Worm (Caenorhabditis elegans) whole organism, L1 larva: ENCODE results near the gene wrt-3.

Experiments
- C16A3.4 ChIP-seq: fragments of 150-350 bp; optimal IDR thresholded peaks from 2 replicates; lab custom pipeline; 2014; ENCODE audit warnings: missing biosample characterization, missing genetic modification characterization
- Y116A8C.19 ChIP-seq: sonication (generic microtip); optimal IDR thresholded peaks from 2 replicates; lab custom pipeline; 2016; ENCODE audit warnings: missing compliant biosample characterization, missing genetic modification characterization, borderline replicate concordance
- aha-1 ChIP-seq: fragments of 150-350 bp; optimal IDR thresholded peaks from 2 replicates; lab custom pipeline; 2014; ENCODE audit warnings: missing biosample characterization, missing genetic modification characterization
- alr-1 ChIP-seq: fragments of 200-800 bp; sonication (Bioruptor generic); optimal IDR thresholded peaks from 2 replicates; lab custom pipeline; 2018; ENCODE audit warnings: borderline replicate concordance, mild to moderate bottlenecking, missing genetic modification characterization, missing compliant biosample characterization
- aly-2 ChIP-seq: fragments of 150-350 bp; optimal IDR thresholded peaks from 2 replicates; lab custom pipeline; 2014; ENCODE audit warnings: missing biosample characterization, missing genetic modification characterization
- blmp-1 ChIP-seq: fragments of 150-350 bp; optimal IDR thresholded peaks from 2 replicates; lab custom pipeline; 2014; ENCODE audit warnings: missing biosample characterization, missing genetic modification characterization
- ceh-63 ChIP-seq: fragments of 200-800 bp; sonication (Bioruptor generic); optimal IDR thresholded peaks from 2 replicates; lab custom pipeline; 2018; ENCODE audit warnings: mild to moderate bottlenecking, missing genetic modification characterization, missing compliant biosample characterization
- ceh-82 ChIP-seq, 3 experiments: fragments of 150-350 bp in 1 of 3; sonication (generic microtip) in 2 of 3; optimal IDR thresholded peaks; 2 replicates each; lab custom pipeline; 2014 to 2017; ENCODE audit warnings: missing biosample characterization in 3 of 3, missing genetic modification characterization in 3 of 3
- ces-1 ChIP-seq: fragments of 150-350 bp; optimal IDR thresholded peaks from 2 replicates; lab custom pipeline; 2014; ENCODE audit warnings: missing biosample characterization, missing genetic modification reagents, missing genetic modification characterization
- dpl-1 ChIP-seq, 3 experiments: fragments of 150-350 bp in 2 of 3; sonication (generic microtip) in 1 of 3; optimal IDR thresholded peaks; 2 replicates each; lab custom pipeline; 2014 to 2017; ENCODE audit warnings: missing biosample characterization in 3 of 3, missing genetic modification characterization in 3 of 3, missing genetic modification reagents in 3 of 3
- dsc-1 ChIP-seq: sonication (generic microtip); optimal IDR thresholded peaks from 2 replicates; lab custom pipeline; 2016; ENCODE audit warnings: mild to moderate bottlenecking, missing genetic modification characterization, missing compliant biosample characterization
- egl-13 ChIP-seq: sonication (generic microtip); optimal IDR thresholded peaks from 2 replicates; lab custom pipeline; 2016; ENCODE audit warnings: missing genotype, missing genetic modification reagents, missing genetic modification characterization, missing compliant biosample characterization
- egl-27 ChIP-seq, 2 experiments: fragments of 150-350 bp in 1 of 2; sonication (generic microtip); optimal IDR thresholded peaks; 3 replicates each; lab custom pipeline; 2017 to 2018; ENCODE audit warnings: missing biosample characterization in 2 of 2, missing genetic modification characterization in 2 of 2, missing genetic modification reagents in 2 of 2
- elt-2 ChIP-seq: sonication (generic microtip); optimal IDR thresholded peaks from 2 replicates; lab custom pipeline; 2016; ENCODE audit warnings: missing genetic modification characterization, mild to moderate bottlenecking, inconsistent platforms, missing compliant biosample characterization, missing genetic modification reagents
- elt-3 ChIP-seq, 6 experiments: fragments of 150-350 bp in 1 of 6; sonication (generic microtip); optimal IDR thresholded peaks; 2 replicates each; lab custom pipeline; 2017 to 2018; ENCODE audit warnings: missing biosample characterization in 6 of 6, missing genetic modification characterization in 6 of 6, inconsistent platforms in 1 of 6
- fkh-10 ChIP-seq: sonication (generic microtip); optimal IDR thresholded peaks from 2 replicates; lab custom pipeline; 2017; ENCODE audit warnings: missing biosample characterization, missing genetic modification reagents, missing genetic modification characterization
- fkh-4 ChIP-seq: sonication (generic microtip); optimal IDR thresholded peaks from 2 replicates; lab custom pipeline; 2016; ENCODE audit warnings: missing compliant biosample characterization, missing genetic modification characterization, borderline replicate concordance
- fkh-8 ChIP-seq: sonication (generic microtip); optimal IDR thresholded peaks from 2 replicates; lab custom pipeline; 2016; ENCODE audit warnings: mild to moderate bottlenecking, missing genetic modification characterization, missing compliant biosample characterization
- hlh-17 ChIP-seq: fragments of 200-800 bp; sonication (Bioruptor generic); optimal IDR thresholded peaks from 2 replicates; lab custom pipeline; 2018; ENCODE audit warnings: missing genetic modification characterization, mild to moderate bottlenecking, missing compliant biosample characterization, moderate library complexity, borderline replicate concordance
- hpl-2 ChIP-seq: fragments of 150-350 bp; optimal IDR thresholded peaks from 2 replicates; lab custom pipeline; 2014; ENCODE audit warnings: missing biosample characterization, missing genetic modification reagents, missing genetic modification characterization
- irx-1 ChIP-seq: sonication (generic microtip); optimal IDR thresholded peaks from 2 replicates; lab custom pipeline; 2016; ENCODE audit warnings: missing genetic modification characterization, missing compliant biosample characterization
- lin-13 ChIP-seq: fragments of 150-350 bp; optimal IDR thresholded peaks from 2 replicates; lab custom pipeline; 2014; ENCODE audit warnings: missing biosample characterization, missing genetic modification reagents, missing genetic modification characterization
- lin-35 ChIP-seq, 2 experiments: fragments of 150-350 bp; optimal IDR thresholded peaks; 2 replicates each; lab custom pipeline; 2014; ENCODE audit warnings: missing biosample characterization in 2 of 2, missing genetic modification characterization in 2 of 2, missing genetic modification reagents in 2 of 2
- mab-9 ChIP-seq: fragments of 200-800 bp; sonication (Bioruptor generic); IDR thresholded peaks from 2 replicates; pipeline ENCODE4 v1.3.6; 2022; ENCODE audit warnings: missing genetic modification reagents, missing genetic modification characterization, missing compliant biosample characterization
- mef-2 ChIP-seq: fragments of 150-350 bp; optimal IDR thresholded peaks from 2 replicates; lab custom pipeline; 2014; ENCODE audit warnings: missing biosample characterization, missing genetic modification characterization
- mep-1 ChIP-seq: fragments of 150-350 bp; optimal IDR thresholded peaks from 2 replicates; lab custom pipeline; 2014; ENCODE audit warnings: missing biosample characterization, missing genetic modification characterization
- nhr-11 ChIP-seq: fragments of 150-350 bp; optimal IDR thresholded peaks from 2 replicates; lab custom pipeline; 2014; ENCODE audit warnings: missing biosample characterization, missing genetic modification characterization
- nhr-20 ChIP-seq: sonication (generic microtip); optimal IDR thresholded peaks from 2 replicates; lab custom pipeline; 2016; ENCODE audit warnings: mild to moderate bottlenecking, missing genetic modification characterization, missing compliant biosample characterization
- nhr-237 ChIP-seq: fragments of 150-350 bp; optimal IDR thresholded peaks from 2 replicates; lab custom pipeline; 2014; ENCODE audit warnings: missing biosample characterization, missing genetic modification characterization
- nhr-47 ChIP-seq: sonication (generic microtip); optimal IDR thresholded peaks from 2 replicates; lab custom pipeline; 2016; ENCODE audit warnings: mild to moderate bottlenecking, missing genetic modification characterization, moderate library complexity, missing compliant biosample characterization
- nhr-77 ChIP-seq: fragments of 150-350 bp; optimal IDR thresholded peaks from 2 replicates; lab custom pipeline; 2014; ENCODE audit warnings: missing biosample characterization, missing genetic modification characterization
- nhr-84 ChIP-seq: sonication (generic microtip); optimal IDR thresholded peaks from 2 replicates; lab custom pipeline; 2017; ENCODE audit warnings: missing biosample characterization, missing genetic modification characterization
- nhr-85 ChIP-seq: sonication (generic microtip); peaks from one replicate; lab custom pipeline; 2016; ENCODE audit warnings: missing genetic modification characterization, inconsistent platforms, missing compliant biosample characterization
- nhr-90 ChIP-seq: sonication (generic microtip); optimal IDR thresholded peaks from 2 replicates; lab custom pipeline; 2016; ENCODE audit warnings: mild to moderate bottlenecking, missing genetic modification characterization, missing compliant biosample characterization; ENCODE audit not compliant: poor library complexity
- pag-3 ChIP-seq: sonication (generic microtip); optimal IDR thresholded peaks from 2 replicates; lab custom pipeline; 2017; ENCODE audit warnings: missing genetic modification characterization, mild to moderate bottlenecking, missing compliant biosample characterization, antibody characterized with exemption, borderline replicate concordance; ENCODE audit not compliant: insufficient read depth
- pax-3 ChIP-seq: fragments of 200-800 bp; sonication (Bioruptor generic); optimal IDR thresholded peaks from 2 replicates; lab custom pipeline; 2018; ENCODE audit warnings: mild to moderate bottlenecking, missing genetic modification characterization, moderate library complexity, missing compliant biosample characterization
- pqm-1 ChIP-seq: sonication (generic microtip); optimal IDR thresholded peaks from 3 replicates; lab custom pipeline; 2017; ENCODE audit warnings: missing biosample characterization, missing genetic modification characterization
- skn-1 ChIP-seq: fragments of 150-350 bp; optimal IDR thresholded peaks from 2 replicates; lab custom pipeline; 2014; ENCODE audit warnings: missing biosample characterization, missing genetic modification characterization
- sox-4 ChIP-seq: sonication (generic microtip); optimal IDR thresholded peaks from 2 replicates; lab custom pipeline; 2016; ENCODE audit warnings: missing genetic modification characterization, missing compliant biosample characterization
- sptf-1 ChIP-seq: fragments of 150-350 bp; optimal IDR thresholded peaks from 2 replicates; lab custom pipeline; 2014; ENCODE audit warnings: missing biosample characterization, missing genetic modification characterization
- sup-37 ChIP-seq: fragments of 200-800 bp; sonication (Bioruptor generic); optimal IDR thresholded peaks from 2 replicates; lab custom pipeline; 2018; ENCODE audit warnings: mild to moderate bottlenecking, missing genetic modification characterization, missing compliant biosample characterization
- tbx-2 ChIP-seq: sonication (generic microtip); optimal IDR thresholded peaks from 2 replicates; lab custom pipeline; 2016; ENCODE audit warnings: missing genetic modification characterization, missing compliant biosample characterization
- tlp-1 ChIP-seq: fragments of 150-350 bp; optimal IDR thresholded peaks from 2 replicates; lab custom pipeline; 2014; ENCODE audit warnings: missing biosample characterization, missing genetic modification characterization
- unc-130 ChIP-seq: fragments of 150-350 bp; optimal IDR thresholded peaks from 2 replicates; lab custom pipeline; 2017; ENCODE audit warnings: missing biosample characterization, missing genetic modification characterization, inconsistent platforms
- unc-30 ChIP-seq: sonication (generic microtip); optimal IDR thresholded peaks from 2 replicates; lab custom pipeline; 2017; ENCODE audit warnings: missing biosample characterization, missing genetic modification characterization
- unc-62 ChIP-seq: fragments of 150-350 bp; optimal IDR thresholded peaks from 2 replicates; lab custom pipeline; 2014; ENCODE audit warnings: missing biosample characterization, missing genetic modification reagents, missing genetic modification characterization
- unc-86 ChIP-seq: sonication (generic microtip); optimal IDR thresholded peaks from 2 replicates; lab custom pipeline; 2016; ENCODE audit warnings: missing genetic modification characterization, missing compliant biosample characterization
- unc-98 ChIP-seq: fragments of 200-800 bp; sonication (Bioruptor generic); IDR thresholded peaks from 2 replicates; pipeline ENCODE4 v1.3.6; 2022; ENCODE audit warnings: missing genetic modification characterization, missing compliant biosample characterization
- vab-15 ChIP-seq: sonication (generic microtip); optimal IDR thresholded peaks from 2 replicates; lab custom pipeline; 2017; ENCODE audit warnings: missing genotype, mild to moderate bottlenecking, missing genetic modification characterization, missing compliant biosample characterization
- xbp-1 ChIP-seq: sonication (generic microtip); optimal IDR thresholded peaks from 2 replicates; lab custom pipeline; 2016; ENCODE audit warnings: missing genetic modification characterization, missing compliant biosample characterization
- zag-1 ChIP-seq: fragments of 150-350 bp; optimal IDR thresholded peaks from 2 replicates; lab custom pipeline; 2014; ENCODE audit warnings: missing biosample characterization, missing genetic modification characterization
- zip-4 ChIP-seq: fragments of 200-800 bp; sonication (Bioruptor generic); optimal IDR thresholded peaks from 2 replicates; lab custom pipeline; 2018; ENCODE audit warnings: mild to moderate bottlenecking, missing genetic modification characterization, moderate library complexity, missing compliant biosample characterization
- ztf-11 ChIP-seq, 2 experiments: sonication (generic microtip); optimal IDR thresholded peaks; 2 replicates each; lab custom pipeline; 2016 to 2017; ENCODE audit warnings: missing genetic modification characterization in 2 of 2, missing biosample characterization in 1 of 2, missing compliant biosample characterization in 1 of 2

The wrt-3 gene

ce11 chrIV:9440880-9441336, 36.3 kb downstream of the wrt-3 start, which contains the start of gene idh-1 (continued):
- peak; percentile 33 for TF ChIP-seq blmp-1 (tag; lab: Kevin White, UChicago)
- TF ChIP-seq unc-86 (tag; lab: Kevin White, UChicago), result no peak
- TF ChIP-seq ces-1 (GFP tag; lab: Kevin White, UChicago), result no peak
- no peak for TF ChIP-seq ztf-11 (tag; optimal IDR thresholded peaks at IDR 0.05; lab: Kevin White, UChicago)
- TF ChIP-seq nhr-85 (tag; lab: Kevin White, UChicago), result peak; percentile 81
- TF ChIP-seq dsc-1 (tag; lab: Kevin White, UChicago), result peak; percentile 4
- TF ChIP-seq fkh-10 (GFP tag; lab: Kevin White, UChicago), result no peak
- peak in 2 of 3 experiments; percentile 10 to 14 for TF ChIP-seq ceh-82 (tag; optimal IDR thresholded peaks at IDR 0.05; lab: Kevin White, UChicago)
- TF ChIP-seq mep-1 (tag; lab: Kevin White, UChicago), result peak; percentile 74
- peak; percentile 61 to 88 for TF ChIP-seq lin-35 (GFP tag; optimal IDR thresholded peaks at IDR 0.05; lab: Kevin White, UChicago)
- TF ChIP-seq elt-2 (tag; lab: Kevin White, UChicago), result no peak
- TF ChIP-seq dpl-1 (GFP tag; optimal IDR thresholded peaks at IDR 0.05; lab: Kevin White, UChicago), result peak; percentile 72 to 85 (median 74)
- TF ChIP-seq nhr-90 (tag; lab: Kevin White, UChicago), result peak; percentile 23
- TF ChIP-seq mef-2 (tag; lab: Kevin White, UChicago), result no peak
- TF ChIP-seq pqm-1 (tag; lab: Kevin White, UChicago), result no peak
- TF ChIP-seq elt-3 (tag; optimal IDR thresholded peaks at IDR 0.05; lab: Kevin White, UChicago), result peak in 2 of 6 experiments; percentile 20 to 66
- TF ChIP-seq vab-15, result no peak
- no peak for TF ChIP-seq fkh-4 (tag; lab: Kevin White, UChicago)
- no peak for TF ChIP-seq sox-4 (tag; lab: Kevin White, UChicago)
- no peak for TF ChIP-seq nhr-77 (tag; lab: Kevin White, UChicago)
- TF ChIP-seq Y116A8C.19, result no peak
- no peak for TF ChIP-seq hlh-17 (GFP tag; lab: Kevin White, UChicago)
- TF ChIP-seq egl-27 (tag; optimal IDR thresholded peaks at IDR 0.05; lab: Kevin White, UChicago), result no peak
- TF ChIP-seq fkh-8 (tag; lab: Kevin White, UChicago), result no peak
- TF ChIP-seq unc-98, result no peak
- TF ChIP-seq unc-62, result no peak
- TF ChIP-seq tbx-2, result peak; percentile 16
- no peak for TF ChIP-seq pag-3 (tag; lab: Kevin White, UChicago)
- TF ChIP-seq nhr-11 (tag; lab: Kevin White, UChicago), result no peak
- TF ChIP-seq nhr-84 (tag; lab: Kevin White, UChicago), result no peak
- TF ChIP-seq zag-1, result no peak
- TF ChIP-seq alr-1, result no peak
- TF ChIP-seq zip-4, result no peak
- TF ChIP-seq unc-130 (tag; lab: Kevin White, UChicago), result no peak
- TF ChIP-seq hpl-2, result no peak
- TF ChIP-seq nhr-47 (tag; lab: Kevin White, UChicago), result peak; percentile 33
- TF ChIP-seq nhr-20 (tag; lab: Kevin White, UChicago), result peak; percentile 69
- TF ChIP-seq nhr-237, result peak; percentile 25
- no peak for TF ChIP-seq pax-3
- TF ChIP-seq sup-37, result no peak
- TF ChIP-seq mab-9, result 0 out of 2 replicates have a peak, but pooled peaks have one; percentile 18
- no peak for TF ChIP-seq ceh-63 (GFP tag; lab: Kevin White, UChicago)
- no peak for TF ChIP-seq C16A3.4
- no peak for TF ChIP-seq aha-1 (tag; lab: Kevin White, UChicago)
- peak; percentile 12 for TF ChIP-seq skn-1 (tag; lab: Kevin White, UChicago)
- TF ChIP-seq unc-30 (tag; lab: Kevin White, UChicago), result no peak
- TF ChIP-seq aly-2, result no peak
- TF ChIP-seq tlp-1 (tag; lab: Kevin White, UChicago), result no peak
- TF ChIP-seq irx-1 (tag; lab: Kevin White, UChicago), result no peak
- no peak for TF ChIP-seq egl-13 (tag; lab: Kevin White, UChicago)
- peak; percentile 45 for TF ChIP-seq xbp-1
- no peak for TF ChIP-seq lin-13 (GFP tag; lab: Kevin White, UChicago)
- no peak for TF ChIP-seq sptf-1 (tag; lab: Kevin White, UChicago)
